Worm (Caenorhabditis elegans) whole organism, late embryonic: Measurements from ENCODE around the gene T11G6.2.

Source experiments
- C38D4.7 ChIP-seq: fragments of 200-800 bp; sonication (Bioruptor generic); optimal IDR thresholded peaks from 2 replicates; lab custom pipeline; 2018; ENCODE audit warnings: mild to moderate bottlenecking, missing genetic modification characterization, moderate library complexity, missing compliant biosample characterization
- F13H6.1 ChIP-seq: sonication (generic microtip); optimal IDR thresholded peaks from 2 replicates; lab custom pipeline; 2016; ENCODE audit warnings: missing genetic modification characterization, missing compliant biosample characterization
- K02D7.2 ChIP-seq: sonication (generic microtip); optimal IDR thresholded peaks from 2 replicates; lab custom pipeline; 2017; ENCODE audit warnings: mild to moderate bottlenecking, missing genetic modification characterization, missing compliant biosample characterization
- T23F11.4 ChIP-seq: fragments of 200-800 bp; sonication (Bioruptor generic); optimal IDR thresholded peaks from 2 replicates; lab custom pipeline; 2018; ENCODE audit warnings: mild to moderate bottlenecking, missing genetic modification characterization, missing compliant biosample characterization
- Y22D7AL.16 ChIP-seq: sonication (generic microtip); optimal IDR thresholded peaks from 2 replicates; lab custom pipeline; 2016; ENCODE audit warnings: missing genetic modification characterization, missing compliant biosample characterization
- ama-1 ChIP-seq: fragments of 150-350 bp; optimal IDR thresholded peaks from 2 replicates; lab custom pipeline; 2014
- ceh-14 ChIP-seq: sonication (generic microtip); optimal IDR thresholded peaks from 2 replicates; lab custom pipeline; 2016; ENCODE audit warnings: missing genotype, missing genetic modification characterization, missing compliant biosample characterization
- ceh-2 ChIP-seq: sonication (generic microtip); optimal IDR thresholded peaks from 2 replicates; lab custom pipeline; 2016; ENCODE audit warnings: missing genotype, missing genetic modification characterization, missing compliant biosample characterization
- ceh-34 ChIP-seq: sonication (generic microtip); optimal IDR thresholded peaks from 2 replicates; lab custom pipeline; 2016; ENCODE audit warnings: mild to moderate bottlenecking, missing genetic modification characterization, missing compliant biosample characterization
- ceh-48 ChIP-seq: sonication (generic microtip); optimal IDR thresholded peaks from 2 replicates; lab custom pipeline; 2016; ENCODE audit warnings: missing genetic modification characterization, inconsistent platforms, missing compliant biosample characterization
- che-1 ChIP-seq: sonication (generic microtip); optimal IDR thresholded peaks from 2 replicates; lab custom pipeline; 2016; ENCODE audit warnings: mild to moderate bottlenecking, missing genetic modification characterization, missing compliant biosample characterization
- elt-2 ChIP-seq: sonication (generic microtip); optimal IDR thresholded peaks from 2 replicates; lab custom pipeline; 2016; ENCODE audit warnings: missing genetic modification reagents, missing genetic modification characterization, missing compliant biosample characterization
- elt-4 ChIP-seq: sonication (generic microtip); optimal IDR thresholded peaks from 2 replicates; lab custom pipeline; 2016; ENCODE audit warnings: missing genetic modification characterization, missing compliant biosample characterization
- ets-4 ChIP-seq: sonication (generic microtip); optimal IDR thresholded peaks from 2 replicates; lab custom pipeline; 2016; ENCODE audit warnings: missing genetic modification characterization, missing compliant biosample characterization
- fax-1 ChIP-seq: sonication (generic microtip); optimal IDR thresholded peaks from 2 replicates; lab custom pipeline; 2016; ENCODE audit warnings: missing genotype, missing genetic modification characterization, missing compliant biosample characterization
- fkh-10 ChIP-seq: fragments of 150-350 bp; optimal IDR thresholded peaks from 2 replicates; lab custom pipeline; 2014; ENCODE audit warnings: missing biosample characterization, missing genetic modification reagents, missing genetic modification characterization
- gmeb-2 ChIP-seq: sonication (generic microtip); optimal IDR thresholded peaks from 2 replicates; lab custom pipeline; 2016; ENCODE audit warnings: missing genetic modification characterization, inconsistent platforms, missing compliant biosample characterization
- hlh-8 ChIP-seq: sonication (generic microtip); optimal IDR thresholded peaks from 2 replicates; lab custom pipeline; 2016; ENCODE audit warnings: missing genotype, missing genetic modification characterization, missing compliant biosample characterization
- lim-6 ChIP-seq: sonication (generic microtip); optimal IDR thresholded peaks from 2 replicates; lab custom pipeline; 2016; ENCODE audit warnings: missing genetic modification characterization, missing compliant biosample characterization
- lin-11 ChIP-seq: fragments of 200-800 bp; sonication (Bioruptor generic); optimal IDR thresholded peaks from 2 replicates; lab custom pipeline; 2018; ENCODE audit warnings: mild to moderate bottlenecking, missing genetic modification characterization, missing compliant biosample characterization
- madf-2 ChIP-seq: sonication (generic microtip); optimal IDR thresholded peaks from 2 replicates; lab custom pipeline; 2017; ENCODE audit warnings: missing genetic modification characterization, missing compliant biosample characterization
- nhr-11 ChIP-seq: fragments of 150-350 bp; optimal IDR thresholded peaks from 2 replicates; lab custom pipeline; 2014; ENCODE audit warnings: missing biosample characterization, missing genetic modification characterization
- nhr-232 ChIP-seq: sonication (generic microtip); optimal IDR thresholded peaks from 2 replicates; lab custom pipeline; 2016; ENCODE audit warnings: missing genetic modification characterization, missing compliant biosample characterization
- odd-2 ChIP-seq: sonication (generic microtip); optimal IDR thresholded peaks from 2 replicates; lab custom pipeline; 2017; ENCODE audit warnings: antibody characterized with exemption, mild to moderate bottlenecking, missing genetic modification characterization, missing compliant biosample characterization
- pag-3 ChIP-seq: sonication (generic microtip); optimal IDR thresholded peaks from 2 replicates; lab custom pipeline; 2016; ENCODE audit warnings: missing compliant biosample characterization, missing genetic modification characterization, borderline replicate concordance
- pha-2 ChIP-seq: sonication (generic microtip); optimal IDR thresholded peaks from 2 replicates; lab custom pipeline; 2017; ENCODE audit warnings: mild to moderate bottlenecking, missing genetic modification characterization, missing compliant biosample characterization
- rnt-1 ChIP-seq: sonication (generic microtip); optimal IDR thresholded peaks from 2 replicates; lab custom pipeline; 2016; ENCODE audit warnings: missing genetic modification characterization, missing compliant biosample characterization
- sox-4 ChIP-seq: sonication (generic microtip); optimal IDR thresholded peaks from 2 replicates; lab custom pipeline; 2017; ENCODE audit warnings: mild to moderate bottlenecking, missing genetic modification characterization, inconsistent platforms, missing compliant biosample characterization
- syd-9 ChIP-seq: sonication (generic microtip); optimal IDR thresholded peaks from 2 replicates; lab custom pipeline; 2016; ENCODE audit warnings: mild to moderate bottlenecking, missing genetic modification characterization, moderate library complexity, missing compliant biosample characterization
- tbx-2 ChIP-seq: sonication (generic microtip); optimal IDR thresholded peaks from 2 replicates; lab custom pipeline; 2016; ENCODE audit warnings: missing genetic modification characterization, missing compliant biosample characterization
- ttx-3 ChIP-seq: sonication (generic microtip); optimal IDR thresholded peaks from 2 replicates; lab custom pipeline; 2016; ENCODE audit warnings: missing genetic modification reagents, missing genetic modification characterization, missing compliant biosample characterization
- unc-3 ChIP-seq, 2 experiments: fragments of 200-800 bp in 1 of 2; sonication (Bioruptor generic) in 1 of 2; sonication (generic microtip) in 1 of 2; conservative IDR thresholded peaks in 1 of 2; optimal IDR thresholded peaks in 1 of 2; 2 replicates each; pipeline versions ENCODE4 v1.3.6 to Lab custom; 2016 to 2022; ENCODE audit warnings: missing compliant biosample characterization in 2 of 2, missing genetic modification characterization in 2 of 2, missing genetic modification reagents in 1 of 2
- unc-42 ChIP-seq: sonication (generic microtip); optimal IDR thresholded peaks from 2 replicates; lab custom pipeline; 2016; ENCODE audit warnings: missing genotype, missing genetic modification characterization, missing compliant biosample characterization
- unc-86 ChIP-seq: sonication (generic microtip); optimal IDR thresholded peaks from 2 replicates; lab custom pipeline; 2016; ENCODE audit warnings: missing genetic modification characterization, missing compliant biosample characterization

T11G6.2 gene

ce11 chrIV:10812099-10812498 lies 46.2 kb downstream of the T11G6.2 start, which contains the start of gene miz-1:
Gene miz-1 (plus strand): TSS chrIV:10812399.
- no peak for TF ChIP-seq pha-2 (tag; lab: Kevin White, UChicago)
- TF ChIP-seq che-1: no peak
- TF ChIP-seq F13H6.1: no peak
- no peak for TF ChIP-seq fax-1 (tag; lab: Kevin White, UChicago)
- no peak for TF ChIP-seq elt-4 (tag; lab: Kevin White, UChicago)
- no peak for TF ChIP-seq odd-2 (tag; lab: Kevin White, UChicago)
- no peak for TF ChIP-seq sox-4 (tag; lab: Kevin White, UChicago)
- no peak for TF ChIP-seq Y22D7AL.16 (tag; lab: Kevin White, UChicago)
- no peak for TF ChIP-seq unc-42 (tag; lab: Kevin White, UChicago)
- no peak for TF ChIP-seq unc-3 (GFP tag; conservative IDR thresholded peaks at IDR 0.05; lab: Robert Waterston, UW)
- no peak for TF ChIP-seq unc-3 (tag; optimal IDR thresholded peaks at IDR 0.05; lab: Kevin White, UChicago)
- no peak for TF ChIP-seq madf-2
- TF ChIP-seq rnt-1 (tag; lab: Kevin White, UChicago): no peak
- no peak for TF ChIP-seq C38D4.7 (GFP tag; lab: Kevin White, UChicago)
- no peak for TF ChIP-seq ceh-2 (tag; lab: Kevin White, UChicago)
- TF ChIP-seq gmeb-2 (tag; lab: Kevin White, UChicago): no peak
- TF ChIP-seq K02D7.2 (tag; lab: Kevin White, UChicago): no peak
- no peak for TF ChIP-seq nhr-232 (tag; lab: Kevin White, UChicago)
- TF ChIP-seq, all 69 proteins: peak for 0

- TF ChIP-seq ceh-48 (tag; lab: Kevin White, UChicago) (no peak), lin-11 (tag; lab: Kevin White, UChicago) (no peak), nhr-11 (tag; lab: Kevin White, UChicago) (no peak), ama-1 (lab: Kevin White, UChicago) (no peak), ets-4 (peak; percentile 61), ttx-3 (tag; lab: Kevin White, UChicago) (no peak), tbx-2 (peak; percentile 10), ceh-2 (tag; lab: Kevin White, UChicago) (no peak), lim-6 (tag; lab: Kevin White, UChicago) (no peak), ceh-14 (no peak), fkh-10 (GFP tag; lab: Kevin White, UChicago) (no peak), unc-3 (GFP tag; conservative IDR thresholded peaks at IDR 0.05; lab: Robert Waterston, UW) (no peak), unc-3 (tag; optimal IDR thresholded peaks at IDR 0.05; lab: Kevin White, UChicago) (no peak), K02D7.2 (tag; lab: Kevin White, UChicago) (no peak), rnt-1 (tag; lab: Kevin White, UChicago) (peak; percentile 1), T23F11.4 (GFP tag; lab: Kevin White, UChicago) (no peak), pag-3 (tag; lab: Kevin White, UChicago) (no peak), syd-9 (tag; lab: Kevin White, UChicago) (no peak), hlh-8 (tag; lab: Kevin White, UChicago) (peak; percentile 21), ceh-34 (peak; percentile 45), odd-2 (tag; lab: Kevin White, UChicago) (no peak)
- TF ChIP-seq, all 69 proteins: peak for 5
Observed at ce11 chrIV:10811388-10811787, 46.9 kb downstream of the T11G6.2 start.

- peak; percentile 21 for TF ChIP-seq elt-2
- no peak for TF ChIP-seq unc-86
Observed at ce11 chrIV:10810820-10811219, 47.5 kb downstream of the T11G6.2 start.
